Fruit fly (Drosophila melanogaster): ENCODE results near the gene spn-A.

spn-A gene

dm6 chr3R:30052455-30053046 lies 3.3 kb downstream of the spn-A start, which contains the start of gene Jasper (continued):
- TF ChIP-seq Six4 (GFP tag; optimal IDR thresholded peaks at IDR 0.05) (no peak), onecut (GFP tag; IDR thresholded peaks at IDR 0.05) (no peak), unpg (GFP tag; optimal IDR thresholded peaks at IDR 0.05) (no peak), sens (GFP tag) (no peak), fd102C (GFP tag; optimal IDR thresholded peaks at IDR 0.05) (no peak), CG12942 (GFP tag; optimal IDR thresholded peaks at IDR 0.05) (no peak), otp (GFP tag; IDR thresholded peaks at IDR 0.05) (no peak), CG17361 (GFP tag; IDR thresholded peaks at IDR 0.05) (0 out of 3 replicates have a peak, but pooled peaks have one; percentile 12), bab2 (GFP tag; optimal IDR thresholded peaks at IDR 0.05) (no peak), Sin3A (optimal IDR thresholded peaks at IDR 0.05) (peak; percentile 73), luna (GFP tag; optimal IDR thresholded peaks at IDR 0.05) (no peak), CG11723 (GFP tag; optimal IDR thresholded peaks at IDR 0.05) (no peak), Scr (GFP tag; IDR thresholded peaks at IDR 0.05; ENCODE audit: partially characterized antibody) (peak; percentile 9; the same call in 1 of the 2 replicates), CG9932 (GFP tag; IDR thresholded peaks at IDR 0.05) (peak; percentile 45; the same call in 1 of the 2 replicates), tap (tag; optimal IDR thresholded peaks at IDR 0.05) (no peak), Dbx (GFP tag; IDR thresholded peaks at IDR 0.05) (no peak), chinmo (GFP tag; IDR thresholded peaks at IDR 0.05; ENCODE audit: partially characterized antibody) (no peak), MBD-R2 (GFP tag; IDR thresholded peaks at IDR 0.05) (peak; percentile 90), CG2678 (tag; optimal IDR thresholded peaks at IDR 0.05) (no peak), hbn (GFP tag; IDR thresholded peaks at IDR 0.05; ENCODE audit: partially characterized antibody) (no peak), CG8290 (GFP tag; optimal IDR thresholded peaks at IDR 0.05) (no peak), CG8290 (tag; optimal IDR thresholded peaks at IDR 0.05) (peak in 1 of 2 experiments; percentile 55), abd-A (tag; optimal IDR thresholded peaks at IDR 0.05) (peak; percentile 60), Rfx (GFP tag; IDR thresholded peaks at IDR 0.05) (peak; percentile 55), Hr51 (GFP tag; optimal IDR thresholded peaks at IDR 0.05) (peak in 1 of 2 experiments; percentile 23), CG6683 (GFP tag; optimal IDR thresholded peaks at IDR 0.05) (no peak), jing (GFP tag; optimal IDR thresholded peaks at IDR 0.05) (no peak), CG9215 (GFP tag; IDR thresholded peaks at IDR 0.05) (no peak), CG1233 (GFP tag; optimal IDR thresholded peaks at IDR 0.05) (no peak), CG10366 (GFP tag; IDR thresholded peaks at IDR 0.05) (no peak), CG10543 (GFP tag; optimal IDR thresholded peaks at IDR 0.05) (no peak), CG9797 (GFP tag; optimal IDR thresholded peaks at IDR 0.05) (peak; percentile 95), trem (tag; optimal IDR thresholded peaks at IDR 0.05) (peak; percentile 81), NC2β (GFP tag; optimal IDR thresholded peaks at IDR 0.05) (no peak), unc-4 (GFP tag; IDR thresholded peaks at IDR 0.05; ENCODE audit: partially characterized antibody) (peak; percentile 46; the same call in 1 of the 2 replicates), YL-1 (GFP tag; optimal IDR thresholded peaks at IDR 0.05) (peak; percentile 71), Bdp1 (GFP tag; optimal IDR thresholded peaks at IDR 0.05) (peak; percentile 5), CG4328 (GFP tag; optimal IDR thresholded peaks at IDR 0.05) (no peak), grau (tag; optimal IDR thresholded peaks at IDR 0.05) (peak; percentile 16), CG4730 (GFP tag; IDR thresholded peaks at IDR 0.05) (no peak), Bteb2 (GFP tag; optimal IDR thresholded peaks at IDR 0.05) (no peak), CoRest (tag; optimal IDR thresholded peaks at IDR 0.05) (peak; percentile 61), CG17359 (tag; optimal IDR thresholded peaks at IDR 0.05) (peak; percentile 2), eve (GFP tag; optimal IDR thresholded peaks at IDR 0.05) (no peak), CG6175 (GFP tag; IDR thresholded peaks at IDR 0.05) (no peak), gcm2 (GFP tag; optimal IDR thresholded peaks at IDR 0.05) (no peak), Ets65A (GFP tag) (no peak), pan (optimal IDR thresholded peaks at IDR 0.05) (no peak), pan (GFP tag; optimal IDR thresholded peaks at IDR 0.05 in 1 of 2, IDR thresholded peaks at IDR 0.05 in 1 of 2) (no peak), CG34376 (GFP tag; optimal IDR thresholded peaks at IDR 0.05) (no peak), zen2 (GFP tag; IDR thresholded peaks at IDR 0.05; ENCODE audit: partially characterized antibody) (no peak)
